Worm (Caenorhabditis elegans) whole organism, L4 larva: ENCODE results near the gene Y73F8A.35.

Source experiments
- F26F4.8 ChIP-seq: fragments of 200-800 bp; sonication (Bioruptor generic); conservative IDR thresholded peaks from 2 replicates; pipeline ENCODE4 v1.3.6; 2022; ENCODE audit warnings: missing genetic modification characterization, missing compliant biosample characterization
- ZK546.5 ChIP-seq, 2 experiments: sonication (generic microtip); optimal IDR thresholded peaks; 2 replicates each; lab custom pipeline; 2017; ENCODE audit warnings: missing biosample characterization in 2 of 2, missing genetic modification characterization in 2 of 2
- ceh-62 ChIP-seq: sonication (generic microtip); optimal IDR thresholded peaks from 2 replicates; lab custom pipeline; 2017; ENCODE audit warnings: missing biosample characterization, missing genetic modification characterization
- daf-8 ChIP-seq: fragments of 200-800 bp; sonication (Bioruptor generic); IDR thresholded peaks from 2 replicates; pipeline ENCODE4 v1.3.6; 2022; ENCODE audit warnings: missing genetic modification characterization, missing compliant biosample characterization
- dmd-9 ChIP-seq: fragments of 200-800 bp; sonication (Bioruptor generic); IDR thresholded peaks from 2 replicates; pipeline ENCODE4 v1.3.6; 2022; ENCODE audit warnings: missing genetic modification reagents, missing genetic modification characterization, missing compliant biosample characterization
- dve-1 ChIP-seq: sonication (generic microtip); optimal IDR thresholded peaks from 2 replicates; lab custom pipeline; 2017; ENCODE audit warnings: antibody characterized with exemption, mild to moderate bottlenecking, missing genetic modification characterization, missing compliant biosample characterization; ENCODE audit not compliant: insufficient read depth
- egl-27 ChIP-seq: sonication (generic microtip); optimal IDR thresholded peaks from 3 replicates; lab custom pipeline; 2017; ENCODE audit warnings: missing biosample characterization, missing genetic modification reagents, missing genetic modification characterization
- hlh-30 ChIP-seq: sonication (generic microtip); optimal IDR thresholded peaks from 2 replicates; lab custom pipeline; 2017; ENCODE audit warnings: antibody characterized with exemption, mild to moderate bottlenecking, missing genetic modification characterization, missing compliant biosample characterization; ENCODE audit not compliant: insufficient read depth
- lir-3 ChIP-seq: sonication (generic microtip); optimal IDR thresholded peaks from 2 replicates; lab custom pipeline; 2016; ENCODE audit warnings: mild to moderate bottlenecking, missing genetic modification characterization, missing compliant biosample characterization
- nhr-11 ChIP-seq: fragments of 150-350 bp; optimal IDR thresholded peaks from 2 replicates; lab custom pipeline; 2014; ENCODE audit warnings: missing biosample characterization, missing genetic modification characterization
- pha-4 ChIP-seq, 2 experiments: fragments of 150-350 bp in 1 of 2; fragments of 200-800 bp in 1 of 2; sonication (Bioruptor generic) in 1 of 2; IDR thresholded peaks in 1 of 2; optimal IDR thresholded peaks in 1 of 2; 2 replicates each; pipeline versions ENCODE4 v1.3.6 to Lab custom; 2014 to 2022; ENCODE audit warnings: missing genetic modification characterization in 2 of 2, missing genetic modification reagents in 2 of 2, missing biosample characterization in 1 of 2, missing compliant biosample characterization in 1 of 2
- skn-1 ChIP-seq: fragments of 150-350 bp; optimal IDR thresholded peaks from 2 replicates; lab custom pipeline; 2014; ENCODE audit warnings: missing biosample characterization, missing genetic modification characterization

- TF ChIP-seq nhr-11 (tag; lab: Kevin White, UChicago) (no peak), ZK546.5 (tag; optimal IDR thresholded peaks at IDR 0.05; lab: Kevin White, UChicago) (no peak), skn-1 (tag; lab: Kevin White, UChicago) (no peak), dve-1 (tag; lab: Kevin White, UChicago) (no peak), F26F4.8 (GFP tag; lab: Robert Waterston, UW) (no peak), hlh-30 (no peak), dmd-9 (no peak), daf-8 (GFP tag; lab: Robert Waterston, UW) (no peak), lir-3 (tag; lab: Kevin White, UChicago) (no peak), pha-4 (GFP tag; IDR thresholded peaks at IDR 0.05; lab: Robert Waterston, UW) (no peak), pha-4 (tag; optimal IDR thresholded peaks at IDR 0.05; lab: Kevin White, UChicago) (no peak), ceh-62 (tag; lab: Kevin White, UChicago) (no peak), egl-27 (tag; lab: Kevin White, UChicago) (no peak)
These were observed at the start of gene Y73F8A.35 for ce11 chrIV:15539447-15539994.
